Worm (Caenorhabditis elegans): ENCODE results near the gene idpc-5.

idpc-5 gene

ce11 chrV:9629114-9629513 is 6.4 kb upstream of the idpc-5 start, which contains the start of gene idpc-3:
idpc-3 (minus strand) TSS chrV:9629214.
- TF ChIP-seq Y116A8C.19 (tag; optimal IDR thresholded peaks at IDR 0.05; ENCODE audit: borderline replicate concordance) = no peak
- no peak for TF ChIP-seq efl-1 (optimal IDR thresholded peaks at IDR 0.05)
- TF ChIP-seq efl-1 (GFP tag; optimal IDR thresholded peaks at IDR 0.05 in 1 of 2) = peak in 1 of 2 experiments; percentile 21

- no peak for TF ChIP-seq jun-1 (tag; optimal IDR thresholded peaks at IDR 0.05)
- TF ChIP-seq ceh-8 (GFP tag; optimal IDR thresholded peaks at IDR 0.05) = peak; percentile 15
These were observed 5.9 kb upstream of the idpc-5 start for ce11 chrV:9628603-9629002.

DNA sequence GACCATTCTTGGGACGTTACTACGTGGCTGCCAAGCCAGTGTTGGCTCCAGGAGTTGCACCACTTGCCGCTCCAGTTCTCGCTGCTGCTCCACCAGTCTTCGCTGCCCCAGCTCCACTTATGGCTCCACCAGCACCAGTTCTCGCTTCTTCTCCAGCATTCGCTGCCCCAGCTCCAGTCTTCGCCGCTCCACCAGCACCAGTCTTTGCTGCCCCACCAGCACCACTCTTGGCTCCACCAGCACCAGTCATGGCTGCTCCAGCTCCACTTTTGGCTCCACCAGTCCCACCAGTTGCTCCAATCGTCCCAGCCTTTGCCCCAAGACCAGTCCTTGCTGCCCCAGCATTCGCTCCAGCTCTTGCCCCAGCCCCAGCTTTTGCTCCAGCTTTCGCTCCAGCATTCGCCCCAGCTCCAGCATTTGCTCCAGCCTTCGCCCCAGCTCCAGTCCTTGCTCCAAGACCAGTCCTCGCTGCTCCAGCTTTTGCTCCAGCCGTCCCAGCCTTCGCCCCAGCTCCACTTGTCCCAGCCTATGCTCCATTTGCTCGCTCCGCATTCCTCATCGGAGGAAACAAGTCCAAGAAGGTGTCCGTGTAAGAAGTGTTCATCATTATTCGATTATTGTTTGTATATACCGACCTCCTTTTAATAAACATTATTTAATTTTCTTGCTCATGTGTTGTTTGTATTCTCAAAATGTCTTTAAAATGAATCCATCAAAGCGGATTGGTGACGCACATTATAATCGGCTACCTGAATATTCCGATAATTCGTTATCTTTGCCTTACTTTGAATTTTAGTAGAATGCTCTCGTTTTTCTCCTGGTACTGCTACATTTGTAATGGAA is 3.1 kb upstream of the idpc-5 start, which contains the start of gene T06E4.7:
T06E4.7 (plus strand) TSS at position 793 of the 843 bp plus-strand sequence.
- TF ChIP-seq dsc-1 (tag; optimal IDR thresholded peaks at IDR 0.05) (peak; percentile 29), ama-1 (optimal IDR thresholded peaks at IDR 0.05) (no peak), mdl-1 (tag; optimal IDR thresholded peaks at IDR 0.05) (no peak), vab-15 (tag; optimal IDR thresholded peaks at IDR 0.05) (no peak), lir-3 (tag; optimal IDR thresholded peaks at IDR 0.05; ENCODE audit: poor library complexity) (no peak)

DNA sequence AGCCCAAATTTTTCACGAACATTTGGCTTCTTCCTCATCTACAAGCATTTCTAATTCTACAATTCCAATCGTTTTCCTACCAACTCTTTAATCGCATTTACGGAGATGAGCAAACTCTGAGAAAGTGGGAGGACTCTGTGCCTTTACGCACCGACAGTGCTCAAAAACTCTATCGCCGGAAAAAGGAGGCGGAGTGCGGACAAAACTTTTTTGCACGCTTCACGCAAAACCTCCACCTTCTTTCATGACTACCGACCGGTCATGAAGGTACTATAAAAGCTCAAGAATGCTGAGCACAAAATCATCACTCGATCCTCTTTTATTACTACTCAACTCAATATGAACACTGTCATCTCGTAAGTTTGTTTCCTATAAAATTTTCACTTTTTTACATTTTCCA is 2.4 kb upstream of the idpc-5 start, which contains the start of gene idpc-4:
idpc-4 (plus strand) TSS at position 301 of the 400 bp plus-strand sequence.
- no peak for TF ChIP-seq ceh-90 (tag; optimal IDR thresholded peaks at IDR 0.05)
- TF ChIP-seq elt-3 (tag; optimal IDR thresholded peaks at IDR 0.05) = no peak
- no peak for TF ChIP-seq nhr-11 (tag; optimal IDR thresholded peaks at IDR 0.05)
- no peak for TF ChIP-seq zag-1 (tag; optimal IDR thresholded peaks at IDR 0.05)
- TF ChIP-seq pag-3 (tag; optimal IDR thresholded peaks at IDR 0.05; ENCODE audit: borderline replicate concordance, insufficient read depth) = no peak
- TF ChIP-seq dsc-1 (tag; optimal IDR thresholded peaks at IDR 0.05) = no peak
- TF ChIP-seq unc-86 (tag; optimal IDR thresholded peaks at IDR 0.05) = no peak
- TF ChIP-seq egl-27 (tag; optimal IDR thresholded peaks at IDR 0.05) = no peak
- TF ChIP-seq alr-1 (tag; optimal IDR thresholded peaks at IDR 0.05; ENCODE audit: borderline replicate concordance) = no peak
- no peak for TF ChIP-seq nhr-28 (tag; optimal IDR thresholded peaks at IDR 0.05)
- TF ChIP-seq sup-37 (GFP tag; optimal IDR thresholded peaks at IDR 0.05) = no peak
- no peak for TF ChIP-seq irx-1 (tag; optimal IDR thresholded peaks at IDR 0.05)
- TF ChIP-seq fos-1 (tag; optimal IDR thresholded peaks at IDR 0.05) = no peak

DNA sequence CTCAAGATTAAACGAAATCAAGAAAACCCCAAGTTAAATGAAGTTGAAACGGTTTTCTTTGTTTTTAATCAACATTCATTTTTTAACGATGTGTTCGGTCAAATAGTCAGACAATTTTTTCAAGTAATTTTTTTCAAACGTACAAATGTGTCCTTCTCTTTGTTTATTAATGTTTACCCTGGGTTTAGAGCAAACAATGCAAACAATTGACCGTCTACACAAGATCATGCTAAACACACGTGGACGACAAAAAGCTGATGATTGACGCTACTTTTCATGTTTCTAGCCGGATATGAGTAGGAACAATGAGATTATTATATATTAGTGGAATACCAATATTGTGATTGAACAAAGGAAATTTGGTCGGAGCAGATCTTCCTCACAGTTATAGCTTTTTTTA is 1.3 kb downstream of the idpc-5 start:
- TF ChIP-seq lin-35 (GFP tag; optimal IDR thresholded peaks at IDR 0.05) = no peak

ce11 chrV:9620417-9620816 is 2.3 kb downstream of the idpc-5 start:
- TF ChIP-seq snpc-4 (tag; optimal IDR thresholded peaks at IDR 0.05) (no peak), blmp-1 (tag; optimal IDR thresholded peaks at IDR 0.05) (no peak), nhr-84 (tag; optimal IDR thresholded peaks at IDR 0.05) (no peak), alr-1 (tag; optimal IDR thresholded peaks at IDR 0.05; ENCODE audit: borderline replicate concordance) (no peak), nhr-71 (tag; optimal IDR thresholded peaks at IDR 0.05) (no peak), unc-62 (GFP tag; optimal IDR thresholded peaks at IDR 0.05) (no peak)

ce11 chrV:9619850-9620249 is 2.9 kb downstream of the idpc-5 start, which contains the start of gene idpc-6:
idpc-6 (plus strand) TSS chrV:9620150.
- TF ChIP-seq ama-1 (optimal IDR thresholded peaks at IDR 0.05) = no peak
- no peak for TF ChIP-seq snpc-4 (tag; optimal IDR thresholded peaks at IDR 0.05)
- no peak for TF ChIP-seq nhr-84 (tag; optimal IDR thresholded peaks at IDR 0.05)
- TF ChIP-seq dsc-1 (tag; optimal IDR thresholded peaks at IDR 0.05) = no peak
- TF ChIP-seq ets-5 (GFP tag; IDR thresholded peaks at IDR 0.05) = no peak
- TF ChIP-seq nhr-11 (tag; optimal IDR thresholded peaks at IDR 0.05) = no peak
- TF ChIP-seq skn-1 (tag; optimal IDR thresholded peaks at IDR 0.05) = no peak
- TF ChIP-seq nhr-90 (tag; optimal IDR thresholded peaks at IDR 0.05; ENCODE audit: poor library complexity) = no peak
- no peak for TF ChIP-seq F16B12.6 (tag; optimal IDR thresholded peaks at IDR 0.05)
- TF ChIP-seq tbx-2 (tag; optimal IDR thresholded peaks at IDR 0.05) = no peak
